Worm (Caenorhabditis elegans) whole organism, midembryonic: Measurements from ENCODE around the gene M04B2.6.

ENCODE experiments used
- cog-1 ChIP-seq: sonication (generic microtip); optimal IDR thresholded peaks from 2 replicates; lab custom pipeline; 2016; ENCODE audit warnings: missing genetic modification characterization, missing compliant biosample characterization
- flt-1 ChIP-seq: fragments of 200-800 bp; sonication (Bioruptor generic); IDR thresholded peaks from 2 replicates; pipeline ENCODE4 v1.3.6; 2022; ENCODE audit warnings: missing genetic modification characterization, missing compliant biosample characterization
- klf-2 ChIP-seq: fragments of 200-800 bp; sonication (Bioruptor generic); conservative IDR thresholded peaks from 2 replicates; pipeline ENCODE4 v1.3.6; 2022; ENCODE audit warnings: missing genetic modification reagents, missing genetic modification characterization, missing compliant biosample characterization
- med-1 ChIP-seq: sonication (generic microtip); optimal IDR thresholded peaks from 2 replicates; lab custom pipeline; 2017; ENCODE audit warnings: missing genetic modification characterization, mild to moderate bottlenecking, missing compliant biosample characterization, antibody characterized with exemption, missing genetic modification reagents; ENCODE audit not compliant: insufficient read depth
- ztf-23 ChIP-seq: fragments of 200-800 bp; sonication (Bioruptor generic); IDR thresholded peaks from 2 replicates; pipeline ENCODE4 v1.3.6; 2022; ENCODE audit warnings: missing genetic modification reagents, missing genetic modification characterization, missing compliant biosample characterization

DNA sequence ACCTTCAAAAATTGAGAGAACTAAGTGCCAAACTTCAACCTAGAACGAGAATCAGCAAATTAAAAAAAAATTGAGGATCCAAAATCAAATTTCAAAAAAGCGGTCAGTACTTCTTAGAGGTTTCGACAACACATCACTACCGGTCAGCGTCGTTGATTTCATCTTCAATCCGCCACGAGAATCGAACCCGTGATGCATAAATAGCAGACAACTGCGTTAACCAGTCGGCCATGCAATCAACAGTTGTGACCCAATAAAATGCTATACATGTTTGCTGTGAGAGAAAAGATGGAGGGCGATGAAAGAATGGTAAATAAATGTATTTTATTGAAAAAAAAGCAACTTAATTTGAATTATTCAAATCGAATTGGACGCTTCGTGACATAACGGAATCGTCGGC, 39.1 kb upstream of the M04B2.6 start:
- TF ChIP-seq med-1 (GFP tag; lab: Kevin White, UChicago) (peak; percentile 70), ztf-23 (GFP tag; lab: Robert Waterston, UW) (peak; percentile 92), klf-2 (GFP tag; lab: Robert Waterston, UW) (0 out of 2 replicates have a peak, but pooled peaks have one; percentile 47), flt-1 (GFP tag; lab: Robert Waterston, UW) (peak; percentile 95), cog-1 (tag; lab: Kevin White, UChicago) (peak; percentile 88)
